Fruit fly (Drosophila melanogaster) whole organism, pupa: ENCODE data around the gene CG43394.

Experiments
- CG10348 ChIP-seq: fragments of 200-800 bp; sonication (Bioruptor generic); IDR thresholded peaks from 2 replicates; pipeline ENCODE4 v1.3.6; 2022; ENCODE audit warnings: missing biosample characterization, missing genetic modification characterization
- CG12605 ChIP-seq: fragments of 200-800 bp; sonication (Bioruptor generic); IDR thresholded peaks from 2 replicates; pipeline ENCODE4 v1.3.6; 2022; ENCODE audit warnings: missing biosample characterization, missing genetic modification characterization
- CG17806 ChIP-seq: fragments of 200-800 bp; sonication (Bioruptor generic); optimal IDR thresholded peaks from 2 replicates; lab custom pipeline; 2018; ENCODE audit warnings: missing biosample characterization, mild to moderate bottlenecking, missing genetic modification characterization, moderate library complexity
- CG4496 ChIP-seq: fragments of 200-800 bp; sonication (Bioruptor generic); IDR thresholded peaks from 3 replicates; pipeline ENCODE4 v1.3.6; 2022; ENCODE audit warnings: missing biosample characterization, missing genetic modification characterization
- CG8159 ChIP-seq: fragments of 200-800 bp; sonication (Bioruptor generic); optimal IDR thresholded peaks from 3 replicates; lab custom pipeline; 2018; ENCODE audit warnings: missing biosample characterization, mild to moderate bottlenecking, missing genetic modification characterization, moderate library complexity
- D1 ChIP-seq: fragments of 200-800 bp; sonication (Bioruptor generic); optimal IDR thresholded peaks from 2 replicates; lab custom pipeline; 2018; ENCODE audit warnings: missing biosample characterization, mild to moderate bottlenecking, missing genetic modification characterization, moderate library complexity
- Ets98B ChIP-seq: fragments of 200-800 bp; sonication (Bioruptor generic); IDR thresholded peaks from 2 replicates; pipeline ENCODE4 v1.3.6; 2022; ENCODE audit warnings: missing biosample characterization, missing genetic modification characterization
- Pif1A ChIP-seq: fragments of 200-800 bp; sonication (Bioruptor generic); optimal IDR thresholded peaks from 3 replicates; lab custom pipeline; 2016; ENCODE audit warnings: missing biosample characterization, missing genetic modification characterization
- Pif1B ChIP-seq: fragments of 200-800 bp; sonication (Bioruptor generic); optimal IDR thresholded peaks from 3 replicates; lab custom pipeline; 2016; ENCODE audit warnings: missing biosample characterization, missing genetic modification characterization
- Snoo ChIP-seq: fragments of 200-800 bp; sonication (Bioruptor generic); optimal IDR thresholded peaks from 3 replicates; lab custom pipeline; 2017; ENCODE audit warnings: missing biosample characterization, mild to moderate bottlenecking, missing genetic modification characterization, inconsistent platforms

dm6 chr2L:8195722-8196323 is 50.3 kb downstream of the CG43394 start:
- TF ChIP-seq D1 (no peak), Ets98B (no peak), CG10348 (no peak), Pif1A (no peak), CG12605 (GFP tag; lab: Robert Waterston, UW) (no peak), CG4496 (GFP tag; lab: Robert Waterston, UW) (no peak), CG8159 (tag; lab: Kevin White, UChicago) (no peak), Pif1B (GFP tag; lab: Kevin White, UChicago) (no peak), CG17806 (tag; lab: Kevin White, UChicago) (no peak), Snoo (no peak)
